Worm (Caenorhabditis elegans) whole organism, early embryonic: ENCODE results near the gene D1054.8.

ENCODE experiments used
- B0310.2 ChIP-seq: sonication (generic microtip); optimal IDR thresholded peaks from 2 replicates; lab custom pipeline; 2016; ENCODE audit warnings: mild to moderate bottlenecking, missing genetic modification characterization, missing compliant biosample characterization
- F13C5.2 ChIP-seq: sonication (generic microtip); optimal IDR thresholded peaks from 2 replicates; lab custom pipeline; 2017; ENCODE audit warnings: mild to moderate bottlenecking, missing genetic modification characterization, inconsistent platforms, missing compliant biosample characterization
- aly-1 ChIP-seq: sonication (generic microtip); optimal IDR thresholded peaks from 2 replicates; lab custom pipeline; 2016; ENCODE audit warnings: missing genetic modification characterization, missing compliant biosample characterization
- ama-1 ChIP-seq: fragments of 150-350 bp; optimal IDR thresholded peaks from 2 replicates; lab custom pipeline; 2014
- ceh-13 ChIP-seq: fragments of 200-800 bp; sonication (Bioruptor generic); optimal IDR thresholded peaks from 2 replicates; lab custom pipeline; 2018; ENCODE audit warnings: mild to moderate bottlenecking, missing genetic modification characterization, missing compliant biosample characterization
- ceh-36 ChIP-seq: sonication (generic microtip); optimal IDR thresholded peaks from 2 replicates; lab custom pipeline; 2016; ENCODE audit warnings: missing genetic modification characterization, inconsistent platforms, missing compliant biosample characterization
- ets-7 ChIP-seq: sonication (generic microtip); optimal IDR thresholded peaks from 2 replicates; lab custom pipeline; 2016; ENCODE audit warnings: missing genotype, missing genetic modification characterization, missing compliant biosample characterization
- flt-1 ChIP-seq: fragments of 200-800 bp; sonication (Bioruptor generic); IDR thresholded peaks from 2 replicates; pipeline ENCODE4 v1.3.6; 2022; ENCODE audit warnings: missing genetic modification characterization, missing compliant biosample characterization
- hmbx-1 ChIP-seq: sonication (generic microtip); optimal IDR thresholded peaks from 2 replicates; lab custom pipeline; 2016; ENCODE audit warnings: mild to moderate bottlenecking, missing genetic modification characterization, missing compliant biosample characterization
- hmg-4 ChIP-seq: fragments of 200-800 bp; sonication (Bioruptor generic); optimal IDR thresholded peaks from 2 replicates; lab custom pipeline; 2018; ENCODE audit warnings: mild to moderate bottlenecking, missing genetic modification characterization, missing compliant biosample characterization
- hnd-1 ChIP-seq: sonication (generic microtip); optimal IDR thresholded peaks from 2 replicates; lab custom pipeline; 2016; ENCODE audit warnings: missing genetic modification characterization, missing compliant biosample characterization
- pes-1 ChIP-seq: fragments of 200-800 bp; sonication (Bioruptor generic); IDR thresholded peaks from 2 replicates; pipeline ENCODE4 v1.3.6; 2022; ENCODE audit warnings: missing genetic modification reagents, missing genetic modification characterization, missing compliant biosample characterization
- scrt-1 ChIP-seq: fragments of 200-800 bp; sonication (Bioruptor generic); IDR thresholded peaks from 2 replicates; pipeline ENCODE4 v1.3.6; 2022; ENCODE audit warnings: missing genetic modification characterization, missing compliant biosample characterization
- sea-1 ChIP-seq: fragments of 200-800 bp; sonication (Bioruptor generic); conservative IDR thresholded peaks from 2 replicates; pipeline ENCODE4 v1.3.6; 2022; ENCODE audit warnings: missing genetic modification characterization, missing compliant biosample characterization
- tbx-11 ChIP-seq: fragments of 200-800 bp; sonication (Bioruptor generic); IDR thresholded peaks from 2 replicates; pipeline ENCODE4 v1.3.6; 2022; ENCODE audit warnings: missing genetic modification characterization, missing compliant biosample characterization
- tbx-37 ChIP-seq: fragments of 200-800 bp; sonication (Bioruptor generic); conservative IDR thresholded peaks from 2 replicates; pipeline ENCODE4 v1.3.6; 2022; ENCODE audit warnings: missing genetic modification reagents, missing genetic modification characterization, missing compliant biosample characterization
- tra-4 ChIP-seq: sonication (generic microtip); optimal IDR thresholded peaks from 2 replicates; lab custom pipeline; 2017; ENCODE audit warnings: missing genetic modification characterization, missing compliant biosample characterization

Gene D1054.8

ce11 chrV:10795494-10795893 is 11.4 kb downstream of the D1054.8 start, which contains the start of gene D1054.19:
D1054.19 (plus strand) TSS chrV:10795794.
- TF ChIP-seq tra-4 (tag; lab: Kevin White, UChicago) (no peak), flt-1 (GFP tag; lab: Robert Waterston, UW) (no peak), ets-7 (no peak), ceh-13 (GFP tag; lab: Kevin White, UChicago) (no peak), B0310.2 (tag; lab: Kevin White, UChicago) (no peak), scrt-1 (GFP tag; lab: Robert Waterston, UW) (no peak), tbx-37 (GFP tag; lab: Robert Waterston, UW) (no peak), tbx-11 (GFP tag; lab: Robert Waterston, UW) (no peak), F13C5.2 (no peak), aly-1 (tag; lab: Kevin White, UChicago) (no peak), pes-1 (GFP tag; lab: Robert Waterston, UW) (no peak), hmbx-1 (tag; lab: Kevin White, UChicago) (no peak), ama-1 (no peak), hmg-4 (GFP tag; lab: Kevin White, UChicago) (no peak), ceh-36 (tag; lab: Kevin White, UChicago) (no peak), sea-1 (GFP tag; lab: Robert Waterston, UW) (no peak), hnd-1 (tag; lab: Kevin White, UChicago) (no peak)

- TF ChIP-seq ama-1 (no peak), tbx-11 (GFP tag; lab: Robert Waterston, UW) (no peak), ceh-13 (GFP tag; lab: Kevin White, UChicago) (no peak), ets-7 (no peak), aly-1 (tag; lab: Kevin White, UChicago) (no peak), sea-1 (GFP tag; lab: Robert Waterston, UW) (no peak), hmg-4 (GFP tag; lab: Kevin White, UChicago) (no peak), scrt-1 (GFP tag; lab: Robert Waterston, UW) (no peak), B0310.2 (tag; lab: Kevin White, UChicago) (no peak), hmbx-1 (tag; lab: Kevin White, UChicago) (no peak)
These were observed 14.0 kb downstream of the D1054.8 start, which contains the start of gene srh-184 for ce11 chrV:10798090-10798489. srh-184 (minus strand) TSS chrV:10798190.

ce11 chrV:10801154-10801553 is 17.0 kb downstream of the D1054.8 start, which contains the start of gene D1054.18:
D1054.18 (minus strand) TSS chrV:10801198.
- TF ChIP-seq tra-4 (tag; lab: Kevin White, UChicago) (no peak), tbx-37 (GFP tag; lab: Robert Waterston, UW) (no peak), ets-7 (no peak), F13C5.2 (no peak), flt-1 (GFP tag; lab: Robert Waterston, UW) (no peak), ceh-36 (tag; lab: Kevin White, UChicago) (no peak), aly-1 (tag; lab: Kevin White, UChicago) (no peak), tbx-11 (GFP tag; lab: Robert Waterston, UW) (no peak), B0310.2 (tag; lab: Kevin White, UChicago) (no peak), scrt-1 (GFP tag; lab: Robert Waterston, UW) (no peak), hnd-1 (tag; lab: Kevin White, UChicago) (no peak), hmbx-1 (tag; lab: Kevin White, UChicago) (no peak), pes-1 (GFP tag; lab: Robert Waterston, UW) (no peak)

- TF ChIP-seq scrt-1 (GFP tag; lab: Robert Waterston, UW) = no peak
- no peak for TF ChIP-seq flt-1 (GFP tag; lab: Robert Waterston, UW)
- no peak for TF ChIP-seq hmg-4 (GFP tag; lab: Kevin White, UChicago)
- no peak for TF ChIP-seq sea-1 (GFP tag; lab: Robert Waterston, UW)
- TF ChIP-seq ceh-13 (GFP tag; lab: Kevin White, UChicago) = no peak
- TF ChIP-seq tbx-11 (GFP tag; lab: Robert Waterston, UW) = no peak
- TF ChIP-seq pes-1 (GFP tag; lab: Robert Waterston, UW) = no peak
- TF ChIP-seq ets-7 = no peak
- no peak for TF ChIP-seq ama-1
- TF ChIP-seq aly-1 (tag; lab: Kevin White, UChicago) = no peak
- no peak for TF ChIP-seq tbx-37 (GFP tag; lab: Robert Waterston, UW)
- TF ChIP-seq hnd-1 (tag; lab: Kevin White, UChicago) = no peak
- TF ChIP-seq tra-4 (tag; lab: Kevin White, UChicago) = no peak
- TF ChIP-seq hmbx-1 (tag; lab: Kevin White, UChicago) = no peak
- TF ChIP-seq B0310.2 (tag; lab: Kevin White, UChicago) = no peak
- no peak for TF ChIP-seq F13C5.2
- TF ChIP-seq ceh-36 (tag; lab: Kevin White, UChicago) = no peak
These were observed 17.9 kb downstream of the D1054.8 start for ce11 chrV:10802060-10802459.

ce11 chrV:10804374-10804773 is 20.3 kb downstream of the D1054.8 start, which contains the start of gene secs-1:
secs-1 (minus strand) TSS chrV:10804474.
- TF ChIP-seq F13C5.2 = no peak
- no peak for TF ChIP-seq ceh-13 (GFP tag; lab: Kevin White, UChicago)
- TF ChIP-seq pes-1 (GFP tag; lab: Robert Waterston, UW) = no peak
- no peak for TF ChIP-seq ets-7
- no peak for TF ChIP-seq tbx-37 (GFP tag; lab: Robert Waterston, UW)
- no peak for TF ChIP-seq ama-1

- TF ChIP-seq scrt-1 (GFP tag; lab: Robert Waterston, UW) (no peak), flt-1 (GFP tag; lab: Robert Waterston, UW) (no peak), pes-1 (GFP tag; lab: Robert Waterston, UW) (no peak), hmbx-1 (tag; lab: Kevin White, UChicago) (no peak), F13C5.2 (no peak), hmg-4 (GFP tag; lab: Kevin White, UChicago) (no peak), hnd-1 (tag; lab: Kevin White, UChicago) (no peak), aly-1 (tag; lab: Kevin White, UChicago) (no peak), ets-7 (no peak), ama-1 (no peak), ceh-36 (tag; lab: Kevin White, UChicago) (no peak), tbx-11 (GFP tag; lab: Robert Waterston, UW) (no peak), tbx-37 (GFP tag; lab: Robert Waterston, UW) (no peak), tra-4 (tag; lab: Kevin White, UChicago) (no peak), ceh-13 (GFP tag; lab: Kevin White, UChicago) (no peak), B0310.2 (tag; lab: Kevin White, UChicago) (no peak), sea-1 (GFP tag; lab: Robert Waterston, UW) (no peak)
These were observed 21.8 kb downstream of the D1054.8 start, which contains the start of gene prp-38 for ce11 chrV:10805934-10806333. prp-38 (minus strand) TSS chrV:10806034.
